Worm (Caenorhabditis elegans) whole organism, late embryonic: Measurements from ENCODE around the gene Y97E10AR.6.

Source experiments
- C08G9.2 ChIP-seq: sonication (generic microtip); optimal IDR thresholded peaks from 2 replicates; lab custom pipeline; 2016; ENCODE audit warnings: mild to moderate bottlenecking, missing genetic modification characterization, moderate library complexity, missing compliant biosample characterization
- C38D4.7 ChIP-seq: fragments of 200-800 bp; sonication (Bioruptor generic); optimal IDR thresholded peaks from 2 replicates; lab custom pipeline; 2018; ENCODE audit warnings: mild to moderate bottlenecking, missing genetic modification characterization, moderate library complexity, missing compliant biosample characterization
- K09A11.1 ChIP-seq: sonication (generic microtip); optimal IDR thresholded peaks from 2 replicates; lab custom pipeline; 2017; ENCODE audit warnings: antibody characterized with exemption, mild to moderate bottlenecking, missing genetic modification characterization, missing compliant biosample characterization; ENCODE audit not compliant: insufficient read depth
- T23F11.4 ChIP-seq: fragments of 200-800 bp; sonication (Bioruptor generic); optimal IDR thresholded peaks from 2 replicates; lab custom pipeline; 2018; ENCODE audit warnings: mild to moderate bottlenecking, missing genetic modification characterization, missing compliant biosample characterization
- ahr-1 ChIP-seq: sonication (generic microtip); optimal IDR thresholded peaks from 2 replicates; lab custom pipeline; 2016; ENCODE audit warnings: missing genetic modification characterization, missing compliant biosample characterization
- ama-1 ChIP-seq: fragments of 150-350 bp; optimal IDR thresholded peaks from 2 replicates; lab custom pipeline; 2014
- ceh-14 ChIP-seq: sonication (generic microtip); optimal IDR thresholded peaks from 2 replicates; lab custom pipeline; 2016; ENCODE audit warnings: missing genotype, missing genetic modification characterization, missing compliant biosample characterization
- ceh-18 ChIP-seq: sonication (generic microtip); optimal IDR thresholded peaks from 2 replicates; lab custom pipeline; 2016; ENCODE audit warnings: missing genetic modification characterization, missing compliant biosample characterization
- ceh-19 ChIP-seq: fragments of 200-800 bp; sonication (Bioruptor generic); optimal IDR thresholded peaks from 2 replicates; lab custom pipeline; 2018; ENCODE audit warnings: mild to moderate bottlenecking, missing genetic modification characterization, missing compliant biosample characterization
- ceh-2 ChIP-seq: sonication (generic microtip); optimal IDR thresholded peaks from 2 replicates; lab custom pipeline; 2016; ENCODE audit warnings: missing genotype, missing genetic modification characterization, missing compliant biosample characterization
- ceh-24 ChIP-seq: sonication (generic microtip); optimal IDR thresholded peaks from 2 replicates; lab custom pipeline; 2016; ENCODE audit warnings: mild to moderate bottlenecking, missing genetic modification characterization, missing compliant biosample characterization
- ceh-30 ChIP-seq: fragments of 150-350 bp; optimal IDR thresholded peaks from 2 replicates; lab custom pipeline; 2014; ENCODE audit warnings: missing biosample characterization, missing genetic modification characterization
- ceh-31 ChIP-seq: sonication (generic microtip); optimal IDR thresholded peaks from 2 replicates; lab custom pipeline; 2016; ENCODE audit warnings: missing genetic modification characterization, missing compliant biosample characterization
- ceh-34 ChIP-seq: sonication (generic microtip); optimal IDR thresholded peaks from 2 replicates; lab custom pipeline; 2016; ENCODE audit warnings: mild to moderate bottlenecking, missing genetic modification characterization, missing compliant biosample characterization
- ceh-48 ChIP-seq: sonication (generic microtip); optimal IDR thresholded peaks from 2 replicates; lab custom pipeline; 2016; ENCODE audit warnings: missing genetic modification characterization, inconsistent platforms, missing compliant biosample characterization
- ceh-9 ChIP-seq: sonication (generic microtip); optimal IDR thresholded peaks from 2 replicates; lab custom pipeline; 2016; ENCODE audit warnings: mild to moderate bottlenecking, missing genetic modification characterization, inconsistent platforms, missing compliant biosample characterization
- che-1 ChIP-seq: sonication (generic microtip); optimal IDR thresholded peaks from 2 replicates; lab custom pipeline; 2016; ENCODE audit warnings: mild to moderate bottlenecking, missing genetic modification characterization, missing compliant biosample characterization
- dmd-4 ChIP-seq: sonication (generic microtip); optimal IDR thresholded peaks from 2 replicates; lab custom pipeline; 2016; ENCODE audit warnings: borderline replicate concordance, missing genetic modification characterization, missing compliant biosample characterization
- dve-1 ChIP-seq: sonication (generic microtip); optimal IDR thresholded peaks from 2 replicates; lab custom pipeline; 2017; ENCODE audit warnings: antibody characterized with exemption, mild to moderate bottlenecking, missing genetic modification characterization, missing compliant biosample characterization
- elt-2 ChIP-seq: sonication (generic microtip); optimal IDR thresholded peaks from 2 replicates; lab custom pipeline; 2016; ENCODE audit warnings: missing genetic modification reagents, missing genetic modification characterization, missing compliant biosample characterization
- elt-4 ChIP-seq: sonication (generic microtip); optimal IDR thresholded peaks from 2 replicates; lab custom pipeline; 2016; ENCODE audit warnings: missing genetic modification characterization, missing compliant biosample characterization
- ets-4 ChIP-seq: sonication (generic microtip); optimal IDR thresholded peaks from 2 replicates; lab custom pipeline; 2016; ENCODE audit warnings: missing genetic modification characterization, missing compliant biosample characterization
- eyg-1 ChIP-seq: sonication (generic microtip); optimal IDR thresholded peaks from 2 replicates; lab custom pipeline; 2016; ENCODE audit warnings: missing genotype, missing genetic modification characterization, missing compliant biosample characterization
- fax-1 ChIP-seq: sonication (generic microtip); optimal IDR thresholded peaks from 2 replicates; lab custom pipeline; 2016; ENCODE audit warnings: missing genotype, missing genetic modification characterization, missing compliant biosample characterization
- fkh-10 ChIP-seq: fragments of 150-350 bp; optimal IDR thresholded peaks from 2 replicates; lab custom pipeline; 2014; ENCODE audit warnings: missing biosample characterization, missing genetic modification reagents, missing genetic modification characterization
- fkh-6 ChIP-seq: sonication (generic microtip); optimal IDR thresholded peaks from 2 replicates; lab custom pipeline; 2016; ENCODE audit warnings: missing genetic modification characterization, missing compliant biosample characterization
- hlh-13 ChIP-seq: fragments of 200-800 bp; sonication (Bioruptor generic); optimal IDR thresholded peaks from 2 replicates; lab custom pipeline; 2018; ENCODE audit warnings: mild to moderate bottlenecking, missing genetic modification characterization, missing compliant biosample characterization
- hlh-6 ChIP-seq: sonication (generic microtip); optimal IDR thresholded peaks from 2 replicates; lab custom pipeline; 2016; ENCODE audit warnings: missing genotype, missing genetic modification characterization, missing compliant biosample characterization
- hlh-8 ChIP-seq: sonication (generic microtip); optimal IDR thresholded peaks from 2 replicates; lab custom pipeline; 2016; ENCODE audit warnings: missing genotype, missing genetic modification characterization, missing compliant biosample characterization
- lim-6 ChIP-seq: sonication (generic microtip); optimal IDR thresholded peaks from 2 replicates; lab custom pipeline; 2016; ENCODE audit warnings: missing genetic modification characterization, missing compliant biosample characterization
- madf-2 ChIP-seq: sonication (generic microtip); optimal IDR thresholded peaks from 2 replicates; lab custom pipeline; 2017; ENCODE audit warnings: missing genetic modification characterization, missing compliant biosample characterization
- mec-3 ChIP-seq: sonication (generic microtip); optimal IDR thresholded peaks from 2 replicates; lab custom pipeline; 2016; ENCODE audit warnings: borderline replicate concordance, missing genetic modification characterization, missing compliant biosample characterization
- nfya-1 ChIP-seq: sonication (generic microtip); optimal IDR thresholded peaks from 2 replicates; lab custom pipeline; 2017; ENCODE audit warnings: missing genetic modification characterization, mild to moderate bottlenecking, missing compliant biosample characterization, antibody characterized with exemption, moderate library complexity
- nhr-11 ChIP-seq: fragments of 150-350 bp; optimal IDR thresholded peaks from 2 replicates; lab custom pipeline; 2014; ENCODE audit warnings: missing biosample characterization, missing genetic modification characterization
- nhr-232 ChIP-seq: sonication (generic microtip); optimal IDR thresholded peaks from 2 replicates; lab custom pipeline; 2016; ENCODE audit warnings: missing genetic modification characterization, missing compliant biosample characterization
- odd-2 ChIP-seq: sonication (generic microtip); optimal IDR thresholded peaks from 2 replicates; lab custom pipeline; 2017; ENCODE audit warnings: antibody characterized with exemption, mild to moderate bottlenecking, missing genetic modification characterization, missing compliant biosample characterization
- pag-3 ChIP-seq: sonication (generic microtip); optimal IDR thresholded peaks from 2 replicates; lab custom pipeline; 2016; ENCODE audit warnings: missing compliant biosample characterization, missing genetic modification characterization, borderline replicate concordance
- pha-2 ChIP-seq: sonication (generic microtip); optimal IDR thresholded peaks from 2 replicates; lab custom pipeline; 2017; ENCODE audit warnings: mild to moderate bottlenecking, missing genetic modification characterization, missing compliant biosample characterization
- pha-4 ChIP-seq: fragments of 150-350 bp; optimal IDR thresholded peaks from 2 replicates; lab custom pipeline; 2018; ENCODE audit warnings: missing biosample characterization, missing genetic modification reagents, missing genetic modification characterization
- pqm-1 ChIP-seq: sonication (generic microtip); optimal IDR thresholded peaks from 2 replicates; lab custom pipeline; 2016; ENCODE audit warnings: missing genetic modification characterization, missing compliant biosample characterization
- pros-1 ChIP-seq: fragments of 150-350 bp; optimal IDR thresholded peaks from 2 replicates; lab custom pipeline; 2014; ENCODE audit warnings: missing biosample characterization, missing genetic modification reagents, missing genetic modification characterization
- ref-2 ChIP-seq: sonication (generic microtip); optimal IDR thresholded peaks from 2 replicates; lab custom pipeline; 2016; ENCODE audit warnings: missing genetic modification characterization, missing compliant biosample characterization
- rnt-1 ChIP-seq: sonication (generic microtip); optimal IDR thresholded peaks from 2 replicates; lab custom pipeline; 2016; ENCODE audit warnings: missing genetic modification characterization, missing compliant biosample characterization
- sox-4 ChIP-seq: sonication (generic microtip); optimal IDR thresholded peaks from 2 replicates; lab custom pipeline; 2017; ENCODE audit warnings: mild to moderate bottlenecking, missing genetic modification characterization, inconsistent platforms, missing compliant biosample characterization
- syd-9 ChIP-seq: sonication (generic microtip); optimal IDR thresholded peaks from 2 replicates; lab custom pipeline; 2016; ENCODE audit warnings: mild to moderate bottlenecking, missing genetic modification characterization, moderate library complexity, missing compliant biosample characterization
- tbx-2 ChIP-seq: sonication (generic microtip); optimal IDR thresholded peaks from 2 replicates; lab custom pipeline; 2016; ENCODE audit warnings: missing genetic modification characterization, missing compliant biosample characterization
- tbx-7 ChIP-seq: sonication (generic microtip); optimal IDR thresholded peaks from 2 replicates; lab custom pipeline; 2016; ENCODE audit warnings: missing genotype, missing genetic modification characterization, missing compliant biosample characterization
- unc-3 ChIP-seq, 2 experiments: fragments of 200-800 bp in 1 of 2; sonication (Bioruptor generic) in 1 of 2; sonication (generic microtip) in 1 of 2; conservative IDR thresholded peaks in 1 of 2; optimal IDR thresholded peaks in 1 of 2; 2 replicates each; pipeline versions ENCODE4 v1.3.6 to Lab custom; 2016 to 2022; ENCODE audit warnings: missing compliant biosample characterization in 2 of 2, missing genetic modification characterization in 2 of 2, missing genetic modification reagents in 1 of 2
- unc-42 ChIP-seq: sonication (generic microtip); optimal IDR thresholded peaks from 2 replicates; lab custom pipeline; 2016; ENCODE audit warnings: missing genotype, missing genetic modification characterization, missing compliant biosample characterization
- unc-55 ChIP-seq: sonication (generic microtip); optimal IDR thresholded peaks from 2 replicates; lab custom pipeline; 2017; ENCODE audit warnings: missing biosample characterization, missing genetic modification reagents, missing genetic modification characterization
- unc-86 ChIP-seq: sonication (generic microtip); optimal IDR thresholded peaks from 2 replicates; lab custom pipeline; 2016; ENCODE audit warnings: missing genetic modification characterization, missing compliant biosample characterization
- ztf-16 ChIP-seq: sonication (generic microtip); optimal IDR thresholded peaks from 2 replicates; lab custom pipeline; 2017; ENCODE audit warnings: missing genetic modification characterization, missing compliant biosample characterization

Gene Y97E10AR.6

ce11 chrV:8000929-8001513, 12.7 kb downstream of the Y97E10AR.6 start, which contains the start of gene Y97E10AR.1:
Gene Y97E10AR.1, plus strand, starts transcription at chrV:8001463.
- TF ChIP-seq ztf-16 (tag; lab: Kevin White, UChicago) = no peak
- peak; percentile 39 for TF ChIP-seq ceh-48 (tag; lab: Kevin White, UChicago)
- TF ChIP-seq ahr-1 (tag; lab: Kevin White, UChicago) = no peak
- peak; percentile 77 for TF ChIP-seq hlh-8 (tag; lab: Kevin White, UChicago)
- TF ChIP-seq ref-2 (tag; lab: Kevin White, UChicago) = peak; percentile 53
- no peak for TF ChIP-seq sox-4 (tag; lab: Kevin White, UChicago)
- no peak for TF ChIP-seq unc-86 (tag; lab: Kevin White, UChicago)
- TF ChIP-seq syd-9 (tag; lab: Kevin White, UChicago) = peak; percentile 73
- no peak for TF ChIP-seq dmd-4 (tag; lab: Kevin White, UChicago)
- TF ChIP-seq ceh-14 = peak; percentile 77
- no peak for TF ChIP-seq che-1 (tag; lab: Kevin White, UChicago)
- TF ChIP-seq pag-3 (tag; lab: Kevin White, UChicago) = peak; percentile 3
- no peak for TF ChIP-seq fax-1 (tag; lab: Kevin White, UChicago)
- TF ChIP-seq ceh-24 (tag; lab: Kevin White, UChicago) = no peak
- TF ChIP-seq hlh-6 (tag; lab: Kevin White, UChicago) = no peak
- TF ChIP-seq ceh-30 (tag; lab: Kevin White, UChicago) = peak; percentile 50
- no peak for TF ChIP-seq odd-2
- peak; percentile 80 for TF ChIP-seq ceh-34
- no peak for TF ChIP-seq unc-3 (GFP tag; conservative IDR thresholded peaks at IDR 0.05; lab: Robert Waterston, UW)
- TF ChIP-seq unc-3 (tag; optimal IDR thresholded peaks at IDR 0.05; lab: Kevin White, UChicago) = peak; percentile 47
- TF ChIP-seq tbx-2 (tag; lab: Kevin White, UChicago) = peak; percentile 74
- TF ChIP-seq nhr-232 (tag; lab: Kevin White, UChicago) = no peak
- peak; percentile 12 for TF ChIP-seq pqm-1 (tag; lab: Kevin White, UChicago)
- TF ChIP-seq pha-4 = no peak
- peak; percentile 67 for TF ChIP-seq unc-55
- TF ChIP-seq rnt-1 = peak; percentile 58
- peak; percentile 78 for TF ChIP-seq ceh-19
- TF ChIP-seq ceh-9 (tag; lab: Kevin White, UChicago) = no peak
- no peak for TF ChIP-seq eyg-1 (tag; lab: Kevin White, UChicago)
- TF ChIP-seq mec-3 (tag; lab: Kevin White, UChicago) = no peak
- peak; percentile 18 for TF ChIP-seq C08G9.2
- TF ChIP-seq elt-2 = peak; percentile 40
- TF ChIP-seq fkh-6 (tag; lab: Kevin White, UChicago) = peak; percentile 62
- no peak for TF ChIP-seq lim-6
- TF ChIP-seq unc-42 = peak; percentile 86
- peak; percentile 34 for TF ChIP-seq ceh-2
- no peak for TF ChIP-seq hlh-13 (GFP tag; lab: Kevin White, UChicago)
- TF ChIP-seq pros-1 (tag; lab: Kevin White, UChicago) = peak; percentile 68
- peak; percentile 89 for TF ChIP-seq ceh-31 (tag; lab: Kevin White, UChicago)
- no peak for TF ChIP-seq elt-4
- TF ChIP-seq K09A11.1 (tag; lab: Kevin White, UChicago) = peak; percentile 39
- TF ChIP-seq pha-2 (tag; lab: Kevin White, UChicago) = no peak
- TF ChIP-seq dve-1 (tag; lab: Kevin White, UChicago) = peak; percentile 70
- no peak for TF ChIP-seq T23F11.4 (GFP tag; lab: Kevin White, UChicago)
- no peak for TF ChIP-seq ama-1 (lab: Kevin White, UChicago)
- TF ChIP-seq nhr-11 (tag; lab: Kevin White, UChicago) = no peak
- peak; percentile 61 for TF ChIP-seq ets-4 (tag; lab: Kevin White, UChicago)
- TF ChIP-seq C38D4.7 (GFP tag; lab: Kevin White, UChicago) = peak; percentile 31
- TF ChIP-seq tbx-7 (tag; lab: Kevin White, UChicago) = no peak
- peak; percentile 98 for TF ChIP-seq ceh-18 (tag; lab: Kevin White, UChicago)
- TF ChIP-seq madf-2 = peak; percentile 36
- TF ChIP-seq nfya-1 = peak; percentile 86
- no peak for TF ChIP-seq fkh-10
